Worm (Caenorhabditis elegans): ENCODE data around the gene Y46G5A.18.

The Y46G5A.18 gene

ce11 chrII:12806602-12807182, 1.6 kb upstream of the Y46G5A.18 start, which contains the start of gene spds-1:
spds-1 (plus strand) TSS chrII:12806899.
- TF ChIP-seq ceh-43 (GFP tag; optimal IDR thresholded peaks at IDR 0.05), result no peak
- no peak for TF ChIP-seq flh-1 (GFP tag; optimal IDR thresholded peaks at IDR 0.05)
- no peak for TF ChIP-seq nhr-237 (tag; optimal IDR thresholded peaks at IDR 0.05)
- no peak for TF ChIP-seq nhr-12 (tag; optimal IDR thresholded peaks at IDR 0.05)

- TF ChIP-seq sptf-1 (tag; optimal IDR thresholded peaks at IDR 0.05), result peak; percentile 15
- TF ChIP-seq ceh-39 (tag; optimal IDR thresholded peaks at IDR 0.05), result no peak
- TF ChIP-seq cnd-1 (tag; optimal IDR thresholded peaks at IDR 0.05), result peak; percentile 68
- peak; percentile 63 for TF ChIP-seq zip-8 (tag; optimal IDR thresholded peaks at IDR 0.05)
- peak; percentile 23 for TF ChIP-seq unc-62 (GFP tag; optimal IDR thresholded peaks at IDR 0.05)
- no peak for TF ChIP-seq drap-1 (GFP tag; optimal IDR thresholded peaks at IDR 0.05)
- peak; percentile 4 for TF ChIP-seq ces-1 (GFP tag; optimal IDR thresholded peaks at IDR 0.05)
These were observed 814 bp upstream of the Y46G5A.18 start for ce11 chrII:12805765-12806384.

ce11 chrII:12799927-12800522, 5.0 kb downstream of the Y46G5A.18 start:
- TF ChIP-seq sptf-1 (tag; optimal IDR thresholded peaks at IDR 0.05) (no peak), hlh-1 (tag; optimal IDR thresholded peaks at IDR 0.05) (peak; percentile 25), lin-13 (tag; optimal IDR thresholded peaks at IDR 0.05) (peak; percentile 1), lsy-2 (tag; optimal IDR thresholded peaks at IDR 0.05) (peak; percentile 92), ham-2 (GFP tag; optimal IDR thresholded peaks at IDR 0.05) (no peak)

ce11 chrII:12799364-12799763, 5.7 kb downstream of the Y46G5A.18 start:
- no peak for TF ChIP-seq ceh-83 (GFP tag; optimal IDR thresholded peaks at IDR 0.05)
- TF ChIP-seq cnd-1 (tag; optimal IDR thresholded peaks at IDR 0.05), result peak; percentile 13
- peak; percentile 3 for TF ChIP-seq nhr-2 (tag; optimal IDR thresholded peaks at IDR 0.05)
- no peak for TF ChIP-seq tbx-8 (GFP tag; optimal IDR thresholded peaks at IDR 0.05)

ce11 chrII:12798814-12799213, 6.2 kb downstream of the Y46G5A.18 start:
- TF ChIP-seq bed-3 (GFP tag; optimal IDR thresholded peaks at IDR 0.05) (no peak), elt-1 (tag; optimal IDR thresholded peaks at IDR 0.05; ENCODE audit: borderline replicate concordance, insufficient read depth) (peak; percentile 72), hlh-1 (tag; optimal IDR thresholded peaks at IDR 0.05) (peak; percentile 68), ceh-39 (tag; optimal IDR thresholded peaks at IDR 0.05) (peak; percentile 16), lin-13 (tag; optimal IDR thresholded peaks at IDR 0.05) (no peak), sem-2 (GFP tag; optimal IDR thresholded peaks at IDR 0.05) (no peak), ham-2 (GFP tag; optimal IDR thresholded peaks at IDR 0.05) (peak; percentile 75), lin-32 (GFP tag; optimal IDR thresholded peaks at IDR 0.05) (no peak), M03D4.4 (tag; optimal IDR thresholded peaks at IDR 0.05) (no peak), sptf-1 (tag; optimal IDR thresholded peaks at IDR 0.05) (peak; percentile 31), unc-62 (GFP tag; optimal IDR thresholded peaks at IDR 0.05) (peak; percentile 31), ceh-83 (GFP tag; optimal IDR thresholded peaks at IDR 0.05) (no peak), mab-5 (tag; optimal IDR thresholded peaks at IDR 0.05) (no peak), drap-1 (GFP tag; optimal IDR thresholded peaks at IDR 0.05) (peak; percentile 5), elt-3 (tag; optimal IDR thresholded peaks at IDR 0.05) (peak; percentile 59), nhr-12 (tag; optimal IDR thresholded peaks at IDR 0.05) (no peak), snpc-4 (tag; optimal IDR thresholded peaks at IDR 0.05) (no peak), unc-120 (tag; optimal IDR thresholded peaks at IDR 0.05; ENCODE audit: poor library complexity, severe bottlenecking) (peak; percentile 75)

- TF ChIP-seq ceh-43 (GFP tag; optimal IDR thresholded peaks at IDR 0.05) (no peak), ztf-11 (tag; optimal IDR thresholded peaks at IDR 0.05) (no peak), ces-1 (GFP tag; optimal IDR thresholded peaks at IDR 0.05) (peak; percentile 35), zip-8 (tag; optimal IDR thresholded peaks at IDR 0.05) (no peak)
These were observed 7.8 kb downstream of the Y46G5A.18 start for ce11 chrII:12797211-12797794.
